Worm (Caenorhabditis elegans): ENCODE measurements around the gene par-3.

- TF ChIP-seq him-1 (tag; optimal IDR thresholded peaks at IDR 0.05), result no peak
- TF ChIP-seq dao-5 (tag; optimal IDR thresholded peaks at IDR 0.05), result no peak
Observed at ce11 chrIII:5665278-5665677, 1.2 kb downstream of the par-3 start.
